Worm (Caenorhabditis elegans): ENCODE data around the gene lys-4.

The lys-4 gene

DNA sequence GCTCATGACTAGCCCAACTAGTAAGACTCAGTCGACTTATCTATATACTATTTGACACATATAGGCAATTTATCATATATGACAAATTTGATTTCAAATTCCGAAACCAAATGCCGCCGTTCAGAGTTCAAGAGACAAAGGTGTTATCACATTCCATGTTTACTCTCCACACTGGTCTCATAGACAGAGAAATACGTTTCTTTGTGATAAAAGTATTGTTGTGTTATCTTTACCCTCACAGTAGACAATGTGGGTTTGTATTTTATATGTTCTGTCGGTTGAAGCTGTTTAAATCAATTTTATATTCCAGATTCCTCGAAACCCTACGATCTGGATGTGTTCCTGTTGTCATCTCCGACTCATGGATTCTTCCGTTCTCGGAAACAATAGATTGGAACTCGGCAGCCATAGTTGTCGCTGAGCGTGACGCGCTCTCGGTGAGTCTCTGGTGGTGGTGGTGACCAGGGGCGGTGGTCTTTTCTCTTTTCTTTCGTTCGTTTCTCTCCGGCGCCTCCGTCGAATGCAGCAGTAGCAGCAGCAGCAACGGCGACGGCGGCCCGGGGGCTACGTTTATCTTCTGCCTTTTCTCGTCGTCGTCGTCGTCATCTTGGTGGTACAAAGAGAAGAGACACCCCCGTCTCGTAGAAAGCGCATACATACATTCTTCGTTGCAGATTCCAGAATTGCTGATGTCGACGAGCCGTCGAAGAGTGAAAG is 40.4 kb downstream of the lys-4 start:
- TF ChIP-seq aly-1 (tag; optimal IDR thresholded peaks at IDR 0.05): no peak
- no peak for TF ChIP-seq tbx-11 (GFP tag; IDR thresholded peaks at IDR 0.05)
- no peak for TF ChIP-seq tra-4 (tag; optimal IDR thresholded peaks at IDR 0.05)
- no peak for TF ChIP-seq F13C5.2 (tag; optimal IDR thresholded peaks at IDR 0.05)
- peak; percentile 22; the same call in 1 of the 2 replicates for TF ChIP-seq pes-1 (GFP tag; IDR thresholded peaks at IDR 0.05)
- no peak for TF ChIP-seq flt-1 (GFP tag; IDR thresholded peaks at IDR 0.05)
- TF ChIP-seq B0310.2 (tag; optimal IDR thresholded peaks at IDR 0.05): no peak
- no peak for TF ChIP-seq ets-7 (tag; optimal IDR thresholded peaks at IDR 0.05)
- no peak for TF ChIP-seq hmbx-1 (tag; optimal IDR thresholded peaks at IDR 0.05)
- TF ChIP-seq ama-1 (optimal IDR thresholded peaks at IDR 0.05): no peak
- no peak for TF ChIP-seq tbx-37 (GFP tag; conservative IDR thresholded peaks at IDR 0.05)
- TF ChIP-seq hnd-1 (tag; optimal IDR thresholded peaks at IDR 0.05): no peak
- no peak for TF ChIP-seq sea-1 (GFP tag; conservative IDR thresholded peaks at IDR 0.05)
- peak; percentile 16 for TF ChIP-seq hmg-4 (GFP tag; optimal IDR thresholded peaks at IDR 0.05)
- no peak for TF ChIP-seq ceh-13 (GFP tag; optimal IDR thresholded peaks at IDR 0.05)
- TF ChIP-seq ceh-36 (tag; optimal IDR thresholded peaks at IDR 0.05): no peak

DNA sequence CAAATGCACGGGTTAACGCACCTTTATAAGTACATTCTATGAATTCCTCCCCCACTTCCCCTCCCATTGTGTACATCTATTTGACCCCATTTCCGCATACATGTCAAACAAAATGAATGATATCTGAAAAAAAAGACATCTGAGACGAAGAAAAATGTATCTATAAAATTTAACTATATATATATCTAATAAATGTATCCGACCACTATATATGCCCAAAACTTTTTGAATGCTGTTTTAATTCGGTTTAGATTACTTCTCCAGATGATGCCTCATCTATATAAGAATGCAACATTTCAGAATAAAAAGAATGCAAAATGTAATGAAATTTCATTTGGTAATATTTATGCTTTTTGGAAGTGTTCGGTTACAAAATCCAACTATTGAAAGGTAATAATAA is 44.5 kb downstream of the lys-4 start, which contains the start of gene rib-1:
Gene rib-1, plus strand, starts transcription at position 301 of the 400 bp plus-strand sequence.
- TF ChIP-seq ceh-13 (GFP tag; optimal IDR thresholded peaks at IDR 0.05) (no peak), ceh-36 (tag; optimal IDR thresholded peaks at IDR 0.05) (no peak), hnd-1 (tag; optimal IDR thresholded peaks at IDR 0.05) (no peak), tbx-11 (GFP tag; IDR thresholded peaks at IDR 0.05) (no peak), tbx-37 (GFP tag; conservative IDR thresholded peaks at IDR 0.05) (no peak), aly-1 (tag; optimal IDR thresholded peaks at IDR 0.05) (no peak), F13C5.2 (tag; optimal IDR thresholded peaks at IDR 0.05) (no peak), ets-7 (tag; optimal IDR thresholded peaks at IDR 0.05) (no peak), scrt-1 (GFP tag; IDR thresholded peaks at IDR 0.05) (no peak), hmbx-1 (tag; optimal IDR thresholded peaks at IDR 0.05) (no peak), hmg-4 (GFP tag; optimal IDR thresholded peaks at IDR 0.05) (no peak), ama-1 (optimal IDR thresholded peaks at IDR 0.05) (no peak), B0310.2 (tag; optimal IDR thresholded peaks at IDR 0.05) (no peak), tra-4 (tag; optimal IDR thresholded peaks at IDR 0.05) (no peak), flt-1 (GFP tag; IDR thresholded peaks at IDR 0.05) (no peak), sea-1 (GFP tag; conservative IDR thresholded peaks at IDR 0.05) (no peak)

ce11 chrIV:11574331-11574730 is 48.6 kb downstream of the lys-4 start:
- TF ChIP-seq ceh-36 (tag; optimal IDR thresholded peaks at IDR 0.05) (no peak), hmbx-1 (tag; optimal IDR thresholded peaks at IDR 0.05) (no peak), ets-7 (tag; optimal IDR thresholded peaks at IDR 0.05) (no peak), tbx-11 (GFP tag; IDR thresholded peaks at IDR 0.05) (no peak), flt-1 (GFP tag; IDR thresholded peaks at IDR 0.05) (no peak), F13C5.2 (tag; optimal IDR thresholded peaks at IDR 0.05) (no peak), tbx-37 (GFP tag; conservative IDR thresholded peaks at IDR 0.05) (no peak), pes-1 (GFP tag; IDR thresholded peaks at IDR 0.05) (no peak), B0310.2 (tag; optimal IDR thresholded peaks at IDR 0.05) (no peak), sea-1 (GFP tag; conservative IDR thresholded peaks at IDR 0.05) (no peak), tra-4 (tag; optimal IDR thresholded peaks at IDR 0.05) (no peak), ceh-13 (GFP tag; optimal IDR thresholded peaks at IDR 0.05) (no peak)

DNA sequence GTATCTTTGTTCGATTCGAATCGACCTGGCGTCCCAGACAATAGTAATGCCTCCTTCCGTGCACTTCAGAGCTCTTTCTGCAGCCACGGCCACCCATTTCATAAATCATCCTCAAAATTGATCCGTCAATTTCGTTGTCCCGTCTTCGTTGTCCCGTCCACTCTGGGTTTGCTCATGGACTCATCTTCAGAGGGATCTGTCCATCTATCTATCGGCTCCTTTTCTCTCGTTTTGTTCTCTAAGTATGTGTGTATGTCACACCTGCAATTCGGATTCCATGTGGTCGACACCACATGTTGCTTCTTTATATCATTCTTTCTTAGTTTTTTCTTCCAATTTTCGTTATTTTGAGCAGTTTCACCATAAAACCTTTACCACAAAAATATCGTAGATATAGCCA is 50.5 kb downstream of the lys-4 start:
- no peak for TF ChIP-seq B0310.2 (tag; optimal IDR thresholded peaks at IDR 0.05)
- no peak for TF ChIP-seq ceh-36 (tag; optimal IDR thresholded peaks at IDR 0.05)
- TF ChIP-seq F13C5.2 (tag; optimal IDR thresholded peaks at IDR 0.05): no peak
- no peak for TF ChIP-seq hmg-4 (GFP tag; optimal IDR thresholded peaks at IDR 0.05)
- no peak for TF ChIP-seq ama-1 (optimal IDR thresholded peaks at IDR 0.05)
- no peak for TF ChIP-seq tbx-11 (GFP tag; IDR thresholded peaks at IDR 0.05)
- no peak for TF ChIP-seq tbx-37 (GFP tag; conservative IDR thresholded peaks at IDR 0.05)
